Worm (Caenorhabditis elegans): ENCODE results near the gene pals-21.
"Not testable (repeated sequence)": the region's sequence is repeated elsewhere in the genome, so short reads cannot be mapped to it uniquely, and the experiment has no call there.

pals-21 gene

DNA sequence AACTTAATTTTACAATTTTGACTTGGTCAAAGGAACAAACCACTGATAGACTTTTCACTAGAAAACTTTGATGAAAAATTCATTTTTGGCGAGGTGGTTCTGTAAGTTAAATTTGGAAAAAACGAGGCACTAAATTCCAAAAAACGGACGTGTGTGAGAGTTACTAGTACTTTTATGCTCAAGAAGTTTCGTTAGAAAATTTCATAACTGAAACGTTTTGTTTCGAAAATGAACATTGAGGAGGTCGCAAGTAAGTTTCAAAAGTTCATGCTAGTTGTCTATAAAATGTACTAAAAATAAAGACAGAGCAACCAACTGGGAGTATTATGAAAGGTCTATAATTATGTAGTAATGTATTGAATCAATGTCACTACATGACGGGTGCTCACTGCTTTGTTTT is 11.3 kb upstream of the pals-21 start, which contains the start of gene pals-17:
Gene pals-17 (minus strand): TSS at position 101 of the 400 bp plus-strand sequence.
- no peak for TF ChIP-seq tbx-37 (GFP tag; conservative IDR thresholded peaks at IDR 0.05)
- no peak for TF ChIP-seq ceh-36 (tag; optimal IDR thresholded peaks at IDR 0.05)
- TF ChIP-seq ama-1 (optimal IDR thresholded peaks at IDR 0.05), result no peak
- no peak for TF ChIP-seq F13C5.2 (tag; optimal IDR thresholded peaks at IDR 0.05)
- TF ChIP-seq tbx-11 (GFP tag; IDR thresholded peaks at IDR 0.05), result no peak
- no peak for TF ChIP-seq hmbx-1 (tag; optimal IDR thresholded peaks at IDR 0.05)

DNA sequence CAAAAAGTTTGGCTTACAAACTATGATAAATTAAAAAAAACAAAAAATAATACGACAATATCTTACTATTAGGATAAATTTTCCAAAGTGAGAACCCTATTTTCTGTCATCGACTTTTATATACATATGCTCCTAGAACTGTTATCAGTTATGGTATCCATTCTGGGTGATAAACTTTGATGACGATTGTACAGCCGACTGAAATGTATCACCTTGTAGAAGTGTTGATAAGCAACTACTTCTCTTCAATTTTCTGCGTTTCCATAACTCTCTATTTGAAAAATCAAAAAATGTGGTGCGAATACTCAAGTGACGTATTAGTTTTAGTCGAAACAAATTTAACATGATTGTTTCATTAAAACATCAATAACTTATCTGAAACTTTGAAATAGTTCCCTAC is 9.6 kb upstream of the pals-21 start:
- TF ChIP-seq hnd-1 (tag; optimal IDR thresholded peaks at IDR 0.05) (no peak), ceh-13 (GFP tag; optimal IDR thresholded peaks at IDR 0.05) (no peak), flt-1 (GFP tag; IDR thresholded peaks at IDR 0.05) (no peak)

DNA sequence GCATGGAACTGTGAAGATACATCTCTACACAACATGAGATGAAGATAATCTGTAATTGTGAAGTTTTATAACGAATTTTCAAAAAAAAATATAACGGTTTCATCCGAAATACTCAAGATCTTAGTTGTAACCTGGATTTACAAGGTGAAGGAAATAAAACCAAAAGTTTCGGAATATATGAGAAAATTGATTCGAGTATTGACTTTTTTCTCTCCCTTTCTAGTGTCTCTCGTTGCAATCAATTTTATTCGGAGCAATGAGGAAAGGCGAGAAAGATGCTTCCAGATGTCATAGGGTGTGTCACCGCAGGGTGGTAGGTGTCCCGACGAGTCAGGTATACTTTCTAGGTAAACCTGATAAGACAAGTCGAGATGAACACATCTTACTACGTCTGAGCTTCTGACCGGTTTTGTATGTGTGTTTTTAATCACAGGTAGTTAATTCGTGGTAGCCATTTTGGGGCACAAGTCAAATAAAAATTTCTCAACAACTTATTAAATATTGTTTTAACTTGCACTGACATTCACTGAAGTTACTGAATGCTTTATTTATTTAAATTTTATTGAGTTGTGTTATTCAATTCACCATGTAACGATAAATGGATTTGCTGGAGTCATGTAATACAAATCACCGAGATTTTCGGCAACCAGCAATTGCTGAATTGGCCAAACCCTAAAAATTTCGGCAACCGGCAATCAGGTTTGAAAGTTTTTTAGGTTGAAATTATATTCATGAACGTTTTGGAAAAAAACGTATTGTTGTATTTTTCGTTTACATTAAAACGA is 8.0 kb upstream of the pals-21 start, which contains the start of gene pals-20:
Gene pals-20 (minus strand): TSS at position 51 of the 785 bp plus-strand sequence.
- TF ChIP-seq aly-1 (tag; optimal IDR thresholded peaks at IDR 0.05), result no peak
- no peak for TF ChIP-seq F13C5.2 (tag; optimal IDR thresholded peaks at IDR 0.05)
- TF ChIP-seq B0310.2 (tag; optimal IDR thresholded peaks at IDR 0.05), result no peak
- TF ChIP-seq flt-1 (GFP tag; IDR thresholded peaks at IDR 0.05), result no peak
- TF ChIP-seq ceh-13 (GFP tag; optimal IDR thresholded peaks at IDR 0.05), result no peak
- no peak for TF ChIP-seq tra-4 (tag; optimal IDR thresholded peaks at IDR 0.05)

DNA sequence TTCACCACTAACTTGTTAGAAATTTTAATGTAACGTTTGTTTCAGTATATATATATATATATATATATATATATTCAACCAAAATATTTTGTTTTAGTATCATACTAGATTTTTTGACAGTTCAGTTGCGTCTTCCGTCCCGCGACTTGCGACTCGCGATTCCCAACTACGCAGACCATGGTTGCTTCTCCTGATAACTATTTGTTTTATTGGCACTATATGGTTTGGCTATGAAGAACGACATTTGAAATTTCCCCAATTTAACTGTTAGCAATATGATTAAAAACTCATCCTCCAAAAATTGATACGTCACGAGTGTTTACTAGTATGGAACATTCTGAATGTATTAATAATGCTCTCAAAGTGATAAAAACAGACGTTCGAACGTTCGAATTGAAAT is 4.3 kb upstream of the pals-21 start:
- TF ChIP-seq ceh-36 (tag; optimal IDR thresholded peaks at IDR 0.05), result no peak
- no peak for TF ChIP-seq F13C5.2 (tag; optimal IDR thresholded peaks at IDR 0.05)
- no peak for TF ChIP-seq tra-4 (tag; optimal IDR thresholded peaks at IDR 0.05)
- no peak for TF ChIP-seq ceh-13 (GFP tag; optimal IDR thresholded peaks at IDR 0.05)
- TF ChIP-seq pes-1 (GFP tag; IDR thresholded peaks at IDR 0.05), result no peak
- no peak for TF ChIP-seq flt-1 (GFP tag; IDR thresholded peaks at IDR 0.05)
- no peak for TF ChIP-seq hmg-4 (GFP tag; optimal IDR thresholded peaks at IDR 0.05)
- TF ChIP-seq aly-1 (tag; optimal IDR thresholded peaks at IDR 0.05), result no peak
- TF ChIP-seq tbx-11 (GFP tag; IDR thresholded peaks at IDR 0.05), result no peak
- no peak for TF ChIP-seq ama-1 (optimal IDR thresholded peaks at IDR 0.05)
- no peak for TF ChIP-seq scrt-1 (GFP tag; IDR thresholded peaks at IDR 0.05)
- TF ChIP-seq hmbx-1 (tag; optimal IDR thresholded peaks at IDR 0.05), result no peak
- TF ChIP-seq B0310.2 (tag; optimal IDR thresholded peaks at IDR 0.05), result no peak
- no peak for TF ChIP-seq ets-7 (tag; optimal IDR thresholded peaks at IDR 0.05)
- no peak for TF ChIP-seq hnd-1 (tag; optimal IDR thresholded peaks at IDR 0.05)
- TF ChIP-seq sea-1 (GFP tag; conservative IDR thresholded peaks at IDR 0.05), result no peak

DNA sequence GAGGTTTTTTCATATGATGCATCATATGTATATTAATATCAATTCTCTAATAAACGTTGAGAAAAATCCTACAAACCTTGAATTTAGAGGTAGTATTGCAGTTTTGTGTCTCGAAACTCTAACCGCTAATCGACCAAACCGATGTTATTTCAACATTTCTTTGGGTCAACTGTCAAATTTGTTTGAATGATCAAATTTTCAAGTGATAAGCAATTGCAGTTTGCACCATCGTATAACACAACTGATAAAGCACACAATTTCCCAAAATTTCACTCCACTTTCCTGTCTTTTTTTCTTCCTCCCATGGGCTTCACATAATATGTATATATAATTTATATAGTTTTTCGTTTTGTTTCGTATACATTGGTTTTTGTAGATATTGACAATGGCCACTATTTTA is 3.7 kb upstream of the pals-21 start, which contains the start of the genes fbxa-138 and Y82E9BR.5:
Gene fbxa-138 (minus strand): TSS at position 161 of the 400 bp plus-strand sequence.
Gene Y82E9BR.5 (plus strand): TSS at position 279 of the 400 bp plus-strand sequence.
- no peak for TF ChIP-seq tbx-11 (GFP tag; IDR thresholded peaks at IDR 0.05)
- no peak for TF ChIP-seq scrt-1 (GFP tag; IDR thresholded peaks at IDR 0.05)
- TF ChIP-seq tra-4 (tag; optimal IDR thresholded peaks at IDR 0.05), result no peak
- no peak for TF ChIP-seq hmg-4 (GFP tag; optimal IDR thresholded peaks at IDR 0.05)
- no peak for TF ChIP-seq sea-1 (GFP tag; conservative IDR thresholded peaks at IDR 0.05)
- TF ChIP-seq flt-1 (GFP tag; IDR thresholded peaks at IDR 0.05), result no peak
- TF ChIP-seq aly-1 (tag; optimal IDR thresholded peaks at IDR 0.05), result no peak
- TF ChIP-seq pes-1 (GFP tag; IDR thresholded peaks at IDR 0.05), result no peak
- no peak for TF ChIP-seq ceh-13 (GFP tag; optimal IDR thresholded peaks at IDR 0.05)
- no peak for TF ChIP-seq B0310.2 (tag; optimal IDR thresholded peaks at IDR 0.05)

DNA sequence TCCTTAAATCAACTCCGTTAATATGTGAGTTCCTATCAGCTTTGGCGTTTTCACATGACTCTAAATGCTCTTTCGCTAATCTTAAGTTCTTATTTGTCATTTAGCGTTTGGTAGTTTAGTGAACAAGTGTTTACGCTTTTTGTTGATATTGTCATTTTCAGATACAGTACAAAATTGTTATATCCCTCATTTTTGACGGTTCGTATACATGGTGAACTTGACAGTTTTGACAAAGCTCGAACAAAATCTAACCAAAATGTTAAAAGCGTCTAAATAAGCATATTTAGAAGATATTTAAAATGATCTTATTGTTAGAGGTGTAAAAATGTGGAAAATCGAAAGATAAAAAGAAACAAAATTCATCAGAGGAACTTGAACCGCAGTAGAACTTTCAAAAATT is 3.0 kb upstream of the pals-21 start:
- TF ChIP-seq ceh-36 (tag; optimal IDR thresholded peaks at IDR 0.05) (no peak), flt-1 (GFP tag; IDR thresholded peaks at IDR 0.05) (no peak), ets-7 (tag; optimal IDR thresholded peaks at IDR 0.05) (no peak), pes-1 (GFP tag; IDR thresholded peaks at IDR 0.05) (no peak), F13C5.2 (tag; optimal IDR thresholded peaks at IDR 0.05) (no peak), sea-1 (GFP tag; conservative IDR thresholded peaks at IDR 0.05) (no peak), ama-1 (optimal IDR thresholded peaks at IDR 0.05) (no peak), ceh-13 (GFP tag; optimal IDR thresholded peaks at IDR 0.05) (no peak), aly-1 (tag; optimal IDR thresholded peaks at IDR 0.05) (no peak), hnd-1 (tag; optimal IDR thresholded peaks at IDR 0.05) (no peak), hmg-4 (GFP tag; optimal IDR thresholded peaks at IDR 0.05) (no peak), tbx-37 (GFP tag; conservative IDR thresholded peaks at IDR 0.05) (no peak), tra-4 (tag; optimal IDR thresholded peaks at IDR 0.05) (no peak), tbx-11 (GFP tag; IDR thresholded peaks at IDR 0.05) (no peak), B0310.2 (tag; optimal IDR thresholded peaks at IDR 0.05) (no peak)

DNA sequence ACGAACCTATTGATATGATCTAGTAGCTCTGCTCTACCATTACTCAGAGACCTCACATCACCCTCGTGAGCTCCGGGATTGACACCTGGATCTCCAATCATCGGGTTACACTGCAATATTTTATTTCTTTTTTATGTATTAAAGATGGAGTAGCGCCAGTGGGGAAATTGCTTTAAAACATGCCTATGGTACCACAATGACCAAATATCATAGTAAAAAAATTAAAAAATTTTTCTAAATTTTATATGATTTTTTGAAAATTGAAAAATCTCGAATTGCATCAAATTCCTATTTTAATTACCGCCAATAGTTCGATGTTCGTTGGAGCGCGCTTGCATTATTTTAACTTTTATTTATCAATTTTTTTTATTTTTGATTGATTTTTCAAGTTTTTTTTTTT is 2.5 kb downstream of the pals-21 start, which contains the start of gene pals-40:
Gene pals-40 (minus strand): TSS at position 101 of the 400 bp plus-strand sequence.
- TF ChIP-seq ceh-13 (GFP tag; optimal IDR thresholded peaks at IDR 0.05); sea-1 (GFP tag; conservative IDR thresholded peaks at IDR 0.05); aly-1 (tag; optimal IDR thresholded peaks at IDR 0.05): not testable (repeated sequence)

DNA sequence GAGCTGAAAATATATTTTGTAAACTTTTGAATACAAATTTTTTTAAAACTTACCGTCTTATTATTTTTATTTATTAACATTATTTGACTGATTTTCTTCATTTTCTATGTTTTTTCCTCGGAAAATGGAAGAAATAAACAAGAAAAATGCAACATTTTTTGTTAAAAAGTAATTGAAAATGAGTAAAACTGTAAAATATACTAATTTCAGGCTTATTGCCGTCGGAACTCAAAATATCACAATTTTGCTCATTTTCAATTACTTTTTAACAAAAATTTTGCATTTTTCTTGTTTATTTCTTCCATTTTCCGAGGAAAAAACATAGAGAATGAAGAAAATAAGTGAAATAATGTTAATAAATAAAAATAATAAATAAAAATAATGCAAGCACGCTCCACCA is 4.9 kb downstream of the pals-21 start, which contains the start of gene Y82E9BR.10:
Gene Y82E9BR.10 (minus strand): TSS at position 101 of the 400 bp plus-strand sequence.
- TF ChIP-seq tbx-37 (GFP tag; conservative IDR thresholded peaks at IDR 0.05); sea-1 (GFP tag; conservative IDR thresholded peaks at IDR 0.05); hnd-1 (tag; optimal IDR thresholded peaks at IDR 0.05): not testable (repeated sequence)

Measured in whole organism, early embryonic.